Worm (Caenorhabditis elegans): Measurements from ENCODE around the gene aly-3.

DNA sequence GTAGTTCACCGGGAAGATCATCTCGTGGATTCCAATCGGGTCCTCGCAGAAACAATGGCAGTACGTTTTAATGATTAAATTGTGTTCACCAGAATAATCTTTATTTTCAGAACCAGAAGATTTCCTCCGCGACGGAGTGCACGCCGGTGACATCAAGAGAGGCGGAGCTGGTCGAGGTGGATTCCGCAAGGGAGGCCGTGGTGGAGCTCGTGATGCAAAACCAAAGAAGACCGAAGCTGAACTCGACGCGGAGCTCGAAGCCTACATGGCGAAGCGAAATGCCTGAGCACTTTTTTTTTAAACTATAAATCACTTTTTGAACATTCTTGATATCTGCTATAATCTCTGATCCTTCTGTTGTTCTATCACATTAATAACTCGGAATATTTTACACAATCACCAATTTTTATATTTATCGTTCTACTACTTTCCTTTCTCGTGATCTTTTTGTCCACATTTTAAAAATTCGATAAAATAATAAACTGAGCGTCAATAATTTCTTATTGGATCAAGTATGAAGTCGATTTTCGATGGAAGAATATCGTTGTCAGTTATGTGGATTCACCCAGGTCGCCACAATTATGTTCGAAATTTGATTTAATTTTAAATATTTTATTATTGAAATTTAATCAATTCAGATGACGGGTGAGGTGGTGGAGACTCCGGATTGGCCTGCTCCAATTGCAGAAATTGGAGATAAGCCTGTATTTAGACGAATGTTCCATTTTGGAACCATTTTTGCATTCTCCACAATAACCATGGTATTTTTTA, 1.4 kb downstream of the aly-3 start, which contains the start of gene dhhc-6:
- TF ChIP-seq sea-2 (GFP tag; optimal IDR thresholded peaks at IDR 0.05) (no peak), ceh-16 (tag; optimal IDR thresholded peaks at IDR 0.05) (no peak), snpc-4 (tag; optimal IDR thresholded peaks at IDR 0.05) (no peak), nhr-76 (tag; optimal IDR thresholded peaks at IDR 0.05) (no peak), ztf-4 (tag; optimal IDR thresholded peaks at IDR 0.05) (no peak), nhr-77 (tag; optimal IDR thresholded peaks at IDR 0.05) (no peak), ztf-11 (tag; optimal IDR thresholded peaks at IDR 0.05) (no peak), zag-1 (tag; optimal IDR thresholded peaks at IDR 0.05) (no peak), ceh-82 (tag; optimal IDR thresholded peaks at IDR 0.05) (no peak), unc-39 (tag; optimal IDR thresholded peaks at IDR 0.05) (no peak), skn-1 (tag; optimal IDR thresholded peaks at IDR 0.05) (no peak), nhr-237 (tag; optimal IDR thresholded peaks at IDR 0.05) (no peak), nhr-11 (tag; optimal IDR thresholded peaks at IDR 0.05) (no peak), jun-1 (tag; optimal IDR thresholded peaks at IDR 0.05) (no peak)
